Worm (Caenorhabditis elegans) whole organism, late embryonic: ENCODE data around the gene R04D3.2.

Experiments used
- pros-1 ChIP-seq: fragments of 150-350 bp; optimal IDR thresholded peaks from 2 replicates; lab custom pipeline; 2014; ENCODE audit warnings: missing biosample characterization, missing genetic modification reagents, missing genetic modification characterization
- ref-2 ChIP-seq: sonication (generic microtip); optimal IDR thresholded peaks from 2 replicates; lab custom pipeline; 2016; ENCODE audit warnings: missing genetic modification characterization, missing compliant biosample characterization

- TF ChIP-seq ref-2 (tag; lab: Kevin White, UChicago) (no peak), pros-1 (tag; lab: Kevin White, UChicago) (no peak)
Observed at ce11 chrX:13257577-13257976, 28.9 kb downstream of the R04D3.2 start, which contains the start of gene K08H2.10.
